Fruit fly (Drosophila melanogaster) whole organism, wandering third instar larva: ENCODE results near the gene Atet.

Experiments
- Abd-B ChIP-seq: fragments of >200 bp; optimal IDR thresholded peaks from 2 replicates; lab custom pipeline; 2017; ENCODE audit warnings: missing biosample characterization, missing genetic modification characterization
- CG32264 ChIP-seq: fragments of 200-800 bp; sonication (Bioruptor generic); optimal IDR thresholded peaks from 2 replicates; lab custom pipeline; 2016; ENCODE audit warnings: missing biosample characterization, missing genetic modification characterization
- CG9705 ChIP-seq: fragments of 200-800 bp; sonication (Bioruptor generic); optimal IDR thresholded peaks from 2 replicates; lab custom pipeline; 2018; ENCODE audit warnings: missing biosample characterization, mild to moderate bottlenecking, missing genetic modification characterization
- CrebA ChIP-seq: fragments of 200-800 bp; sonication (Bioruptor generic); optimal IDR thresholded peaks from 2 replicates; lab custom pipeline; 2016; ENCODE audit warnings: missing biosample characterization, mild to moderate bottlenecking, missing genetic modification characterization, borderline replicate concordance
- Dif ChIP-seq: fragments of 200-275, 200-300 bp; sonication (Bioruptor generic); optimal IDR thresholded peaks from 2 replicates; lab custom pipeline; 2018; ENCODE audit warnings: missing biosample characterization, missing genetic modification characterization; ENCODE audit not compliant: partially characterized antibody
- HLH106 ChIP-seq: fragments of 200-800 bp; optimal IDR thresholded peaks from 3 replicates; lab custom pipeline; 2019; ENCODE audit warnings: missing biosample characterization, mild to moderate bottlenecking, missing genetic modification characterization, moderate library complexity
- Hnf4 ChIP-seq: fragments of 200-800 bp; sonication (Bioruptor generic); optimal IDR thresholded peaks from 2 replicates; lab custom pipeline; 2016; ENCODE audit warnings: missing biosample characterization, mild to moderate bottlenecking, missing genetic modification characterization
- Hr78 ChIP-seq: fragments of >200 bp; optimal IDR thresholded peaks from 2 replicates; lab custom pipeline; 2017; ENCODE audit warnings: missing biosample characterization, missing genetic modification characterization
- Hr83 ChIP-seq: fragments of 200-300 bp; sonication (Bioruptor generic); optimal IDR thresholded peaks from 2 replicates; lab custom pipeline; 2016; ENCODE audit warnings: missing biosample characterization, mild to moderate bottlenecking, missing genetic modification characterization, moderate library complexity; ENCODE audit not compliant: poor library complexity, severe bottlenecking
- Jra ChIP-seq: sonication (Bioruptor generic); optimal IDR thresholded peaks from 2 replicates; lab custom pipeline; 2016; ENCODE audit warnings: missing biosample characterization, missing genetic modification characterization
- Mio ChIP-seq: sonication (Bioruptor generic); optimal IDR thresholded peaks from 2 replicates; lab custom pipeline; 2016; ENCODE audit warnings: missing biosample characterization, missing genetic modification characterization
- Myc ChIP-seq: fragments of >200 bp; optimal IDR thresholded peaks from 2 replicates; lab custom pipeline; 2017
- N ChIP-seq: fragments of >200 bp; optimal IDR thresholded peaks from 2 replicates; lab custom pipeline; 2018; ENCODE audit warnings: missing biosample characterization, missing external identifiers, missing genetic modification characterization
- OdsH ChIP-seq: fragments of 200-800 bp; sonication (Bioruptor generic); optimal IDR thresholded peaks from 2 replicates; lab custom pipeline; 2016; ENCODE audit warnings: missing biosample characterization, mild to moderate bottlenecking, missing genetic modification characterization
- Rel ChIP-seq, 2 experiments: fragments of 200-800 bp; sonication (Bioruptor generic) in 1 of 2; optimal IDR thresholded peaks; 2 replicates in 1 of 2; 3 replicates in 1 of 2; lab custom pipeline; 2016 to 2019; ENCODE audit warnings: mild to moderate bottlenecking in 2 of 2, missing biosample characterization in 2 of 2, missing genetic modification characterization in 2 of 2, moderate library complexity in 1 of 2
- Sp1 ChIP-seq: fragments of 200-800 bp; sonication (Bioruptor generic); optimal IDR thresholded peaks from 3 replicates; lab custom pipeline; 2019; ENCODE audit warnings: missing biosample characterization, mild to moderate bottlenecking, missing genetic modification characterization, moderate library complexity
- Vsx2 ChIP-seq: fragments of 200-300, 225-300 bp; sonication (Bioruptor generic); optimal IDR thresholded peaks from 2 replicates; lab custom pipeline; 2018; ENCODE audit warnings: missing biosample characterization, missing genetic modification characterization; ENCODE audit not compliant: partially characterized antibody
- br ChIP-seq: fragments of 200-800 bp; sonication (Bioruptor generic); optimal IDR thresholded peaks from 2 replicates; lab custom pipeline; 2016; ENCODE audit warnings: missing biosample characterization, missing genetic modification characterization
- brk ChIP-seq: fragments of 200-800 bp; sonication (Bioruptor generic); optimal IDR thresholded peaks from 2 replicates; lab custom pipeline; 2016; ENCODE audit warnings: missing biosample characterization, mild to moderate bottlenecking, missing genetic modification characterization
- dl ChIP-seq, 2 experiments: fragments of 175-275, 200-275 bp in 1 of 2; fragments of 200-275 bp in 1 of 2; sonication (Bioruptor generic); optimal IDR thresholded peaks; lab custom pipeline; 2018; ENCODE audit warnings: mild to moderate bottlenecking in 2 of 2, missing biosample characterization in 2 of 2, missing genetic modification characterization in 2 of 2, moderate library complexity in 2 of 2; ENCODE audit not compliant: partially characterized antibody in 2 of 2, insufficient read depth in 1 of 2
- dmrt93B ChIP-seq: fragments of 200-800 bp; sonication (Bioruptor generic); optimal IDR thresholded peaks from 2 replicates; lab custom pipeline; 2018; ENCODE audit warnings: missing biosample characterization, mild to moderate bottlenecking, missing genetic modification characterization
- dsf ChIP-seq: sonication (Bioruptor generic); optimal IDR thresholded peaks from 2 replicates; lab custom pipeline; 2016; ENCODE audit warnings: missing biosample characterization, missing genetic modification characterization, borderline replicate concordance
- ey ChIP-seq: fragments of 200-800 bp; sonication (Bioruptor generic); optimal IDR thresholded peaks from 2 replicates; lab custom pipeline; 2016; ENCODE audit warnings: missing biosample characterization, missing genetic modification characterization
- foxo ChIP-seq, 2 experiments: fragments of 200-800 bp; sonication (Bioruptor generic); optimal IDR thresholded peaks; 2 replicates in 1 of 2; 3 replicates in 1 of 2; lab custom pipeline; 2016 to 2017; ENCODE audit warnings: missing biosample characterization in 2 of 2, missing genetic modification characterization in 2 of 2
- fru ChIP-seq: fragments of 200-800 bp; sonication (Bioruptor generic); optimal IDR thresholded peaks from 3 replicates; lab custom pipeline; 2016; ENCODE audit warnings: missing biosample characterization, mild to moderate bottlenecking, missing genetic modification characterization
- h ChIP-seq: fragments of 200-800 bp; sonication (Bioruptor generic); optimal IDR thresholded peaks from 3 replicates; lab custom pipeline; 2016; ENCODE audit warnings: missing biosample characterization, mild to moderate bottlenecking, missing genetic modification characterization
- jim ChIP-seq: fragments of 175-275, 200-325 bp; sonication (Bioruptor generic); optimal IDR thresholded peaks from 2 replicates; lab custom pipeline; 2016; ENCODE audit warnings: missing biosample characterization, mild to moderate bottlenecking, missing genetic modification characterization
- lola ChIP-seq: fragments of >200 bp; optimal IDR thresholded peaks from 2 replicates; lab custom pipeline; 2017; ENCODE audit warnings: missing biosample characterization, missing genetic modification characterization
- pan ChIP-seq: fragments of >200 bp; optimal IDR thresholded peaks from 2 replicates; lab custom pipeline; 2017
- psq ChIP-seq: fragments of 200-800 bp; sonication (Bioruptor generic); optimal IDR thresholded peaks from 3 replicates; lab custom pipeline; 2017; ENCODE audit warnings: missing biosample characterization, mild to moderate bottlenecking, missing genetic modification characterization, moderate library complexity
- rgr ChIP-seq: fragments of 200-800 bp; sonication (Bioruptor generic); optimal IDR thresholded peaks from 3 replicates; lab custom pipeline; 2016; ENCODE audit warnings: missing biosample characterization, mild to moderate bottlenecking, missing genetic modification characterization
- sv ChIP-seq: fragments of 200-800 bp; sonication (Bioruptor generic); optimal IDR thresholded peaks from 3 replicates; lab custom pipeline; 2016; ENCODE audit warnings: missing biosample characterization, missing genetic modification characterization
- tai ChIP-seq: sonication (Bioruptor generic); optimal IDR thresholded peaks from 2 replicates; lab custom pipeline; 2016; ENCODE audit warnings: missing biosample characterization, missing genetic modification characterization
- woc ChIP-seq: sonication (Bioruptor generic); optimal IDR thresholded peaks from 2 replicates; lab custom pipeline; 2016; ENCODE audit warnings: missing biosample characterization, mild to moderate bottlenecking, missing genetic modification characterization

Atet gene

DNA sequence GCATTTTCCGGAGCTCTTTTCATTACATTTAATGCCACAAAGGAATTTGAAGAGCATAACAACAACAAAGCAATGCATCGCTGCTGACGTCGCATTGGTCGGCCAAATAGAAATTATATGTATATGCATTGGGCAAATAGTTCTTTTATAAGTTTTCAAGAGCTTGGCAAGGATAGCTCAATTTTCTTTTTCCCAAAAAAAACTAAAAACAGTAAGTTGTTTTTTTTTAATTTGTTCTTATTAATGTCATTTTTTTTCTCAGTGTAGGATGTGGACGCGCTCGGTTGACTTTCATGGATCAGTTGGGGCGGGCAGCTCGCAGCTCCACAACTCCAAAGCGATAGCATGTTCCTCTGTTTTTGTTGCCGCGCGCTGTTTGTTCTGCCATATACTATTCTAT is 25.4 kb downstream of the Atet start:
- TF ChIP-seq lola (GFP tag; lab: Kevin White, UChicago) (no peak), Rel (GFP tag; optimal IDR thresholded peaks at IDR 0.05; lab: Kevin White, UChicago) (no peak), Rel (tag; optimal IDR thresholded peaks at IDR 0.05; lab: Kevin White, UChicago) (no peak), tai (GFP tag; lab: Kevin White, UChicago) (no peak), foxo (GFP tag; optimal IDR thresholded peaks at IDR 0.05; lab: Kevin White, UChicago) (no peak), ey (GFP tag; lab: Kevin White, UChicago) (no peak)

DNA sequence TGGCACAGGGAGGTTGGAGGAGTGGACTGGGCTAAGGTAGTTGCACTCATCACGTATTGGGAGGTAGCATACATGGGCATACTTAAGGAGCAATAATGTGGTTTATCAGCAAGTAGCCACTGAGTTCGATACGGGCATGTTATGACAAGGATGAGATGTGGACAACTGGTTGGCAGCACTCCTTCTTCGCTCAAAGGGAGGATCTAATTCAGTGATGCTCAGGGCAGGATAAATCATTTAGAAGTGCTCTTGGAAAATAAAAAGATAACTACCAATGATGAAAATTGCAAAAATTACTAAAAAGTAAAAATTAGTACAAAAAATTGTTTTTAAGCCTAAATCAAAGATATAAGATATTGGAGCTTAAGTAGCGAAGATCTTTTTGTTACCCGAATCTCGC is 27.2 kb downstream of the Atet start:
- TF ChIP-seq rgr (GFP tag; lab: Kevin White, UChicago): no peak
- TF ChIP-seq ey (GFP tag; lab: Kevin White, UChicago): peak; percentile 5

DNA sequence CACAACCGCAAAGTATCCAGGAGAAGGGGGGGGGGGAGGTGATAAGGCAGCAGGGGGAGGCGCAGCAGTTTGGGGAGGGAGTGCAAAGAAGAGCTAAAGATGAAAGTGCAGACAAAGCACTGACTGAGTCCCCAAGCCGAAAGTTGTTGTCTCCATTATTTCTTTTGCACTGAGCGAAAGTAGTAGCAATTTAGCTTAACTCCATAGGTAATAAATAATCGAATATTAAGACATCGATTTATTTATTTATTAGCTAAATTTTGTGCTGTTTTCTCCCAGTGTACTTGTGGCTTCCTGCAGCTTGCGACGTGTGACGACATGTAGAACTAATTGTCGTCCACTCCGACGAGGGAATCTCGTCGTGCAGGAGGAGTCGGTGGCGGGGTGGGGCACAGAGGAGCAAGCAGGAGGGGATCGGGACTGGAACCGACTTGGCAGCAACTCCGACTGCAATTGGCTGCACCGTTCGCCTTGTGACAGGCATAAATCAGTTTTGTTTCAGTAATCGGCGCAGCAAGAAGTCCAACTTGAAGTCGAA is 27.8 kb downstream of the Atet start, which contains the start of gene Traf4:
Gene Traf4, plus strand, starts transcription at position 488 of the 538 bp plus-strand sequence.
- no peak for TF ChIP-seq dmrt93B
- TF ChIP-seq pan: no peak
- TF ChIP-seq Hr83 (GFP tag; lab: Kevin White, UChicago): no peak
- TF ChIP-seq foxo (GFP tag; optimal IDR thresholded peaks at IDR 0.05; lab: Kevin White, UChicago): peak in 1 of 2 experiments; percentile 62
- TF ChIP-seq br: peak; percentile 19
- no peak for TF ChIP-seq Myc (lab: Kevin White, UChicago)
- no peak for TF ChIP-seq dsf (GFP tag; lab: Kevin White, UChicago)
- TF ChIP-seq CG32264 (GFP tag; lab: Kevin White, UChicago): no peak
- TF ChIP-seq Jra: no peak
- TF ChIP-seq Hr78: no peak
- TF ChIP-seq Hnf4 (GFP tag; lab: Kevin White, UChicago): peak; percentile 40
- no peak for TF ChIP-seq tai (GFP tag; lab: Kevin White, UChicago)
- TF ChIP-seq sv (GFP tag; lab: Kevin White, UChicago): no peak
- TF ChIP-seq OdsH (GFP tag; lab: Kevin White, UChicago): peak; percentile 33
- TF ChIP-seq jim (GFP tag; lab: Kevin White, UChicago): no peak
- peak; percentile 26 for TF ChIP-seq brk
- TF ChIP-seq rgr (GFP tag; lab: Kevin White, UChicago): peak; percentile 26
- peak; percentile 38 for TF ChIP-seq Sp1 (GFP tag; lab: Kevin White, UChicago)
- TF ChIP-seq CG9705 (GFP tag; lab: Kevin White, UChicago): no peak
- TF ChIP-seq dl (GFP tag; optimal IDR thresholded peaks at IDR 0.05; lab: Kevin White, UChicago; ENCODE audit: insufficient read depth in 1 of 2, partially characterized antibody in 2 of 2): no peak
- no peak for TF ChIP-seq Abd-B (GFP tag; lab: Kevin White, UChicago)
- no peak for TF ChIP-seq Mio (GFP tag; lab: Kevin White, UChicago)
- peak; percentile 27 for TF ChIP-seq woc
- no peak for TF ChIP-seq lola (GFP tag; lab: Kevin White, UChicago)
- TF ChIP-seq psq (GFP tag; lab: Kevin White, UChicago): peak; percentile 83
- TF ChIP-seq HLH106 (tag; lab: Kevin White, UChicago): peak; percentile 46
- no peak for TF ChIP-seq ey (GFP tag; lab: Kevin White, UChicago)
- peak; percentile 54 for TF ChIP-seq h
- no peak for TF ChIP-seq CrebA (GFP tag; lab: Kevin White, UChicago)
- TF ChIP-seq fru (GFP tag; lab: Kevin White, UChicago): peak; percentile 32

DNA sequence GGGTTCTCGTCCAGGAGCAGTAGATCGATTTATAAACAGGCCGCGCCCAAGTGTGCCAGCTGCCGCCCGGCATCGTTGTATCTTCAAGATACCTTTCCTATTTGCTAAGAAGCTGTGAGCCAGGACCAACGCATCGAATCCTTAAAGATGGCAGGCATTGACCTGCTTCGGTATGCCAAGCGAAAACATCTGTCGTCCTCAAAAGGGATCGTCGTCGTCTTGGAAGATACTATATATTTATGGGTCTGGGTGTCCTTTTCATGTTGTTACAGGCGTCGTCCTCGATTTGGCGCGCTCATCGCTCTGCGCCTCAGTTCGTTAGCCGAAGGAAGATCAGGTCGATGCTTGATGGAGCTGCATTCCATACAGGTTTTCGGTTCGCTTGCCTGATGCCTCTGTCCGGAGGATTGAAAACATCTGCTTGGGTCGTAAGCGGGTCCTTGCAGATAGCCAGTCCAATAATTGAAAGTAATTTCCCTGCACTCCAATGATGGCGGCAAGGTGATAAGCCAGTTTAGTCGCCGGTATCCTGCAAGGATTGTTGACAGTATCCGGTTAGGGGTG is 30.1 kb downstream of the Atet start:
- TF ChIP-seq ey (GFP tag; lab: Kevin White, UChicago) (no peak), N (no peak), sv (GFP tag; lab: Kevin White, UChicago) (no peak), Vsx2 (no peak), pan (no peak), brk (no peak), dl (GFP tag; optimal IDR thresholded peaks at IDR 0.05; lab: Kevin White, UChicago; ENCODE audit: insufficient read depth in 1 of 2, partially characterized antibody in 2 of 2) (no peak), tai (GFP tag; lab: Kevin White, UChicago) (no peak), Dif (GFP tag; lab: Kevin White, UChicago) (no peak), woc (no peak)
- TF ChIP-seq, all 38 proteins: peak for 0
